Fruit fly (Drosophila melanogaster) whole organism, larva: Measurements from ENCODE around the gene Duox.

Source experiments
- noc ChIP-seq: fragments of 200-800 bp; sonication (Bioruptor generic); optimal IDR thresholded peaks from 3 replicates; lab custom pipeline; 2019; ENCODE audit warnings: missing biosample characterization, mild to moderate bottlenecking, missing genetic modification characterization, moderate library complexity

Gene Duox

DNA sequence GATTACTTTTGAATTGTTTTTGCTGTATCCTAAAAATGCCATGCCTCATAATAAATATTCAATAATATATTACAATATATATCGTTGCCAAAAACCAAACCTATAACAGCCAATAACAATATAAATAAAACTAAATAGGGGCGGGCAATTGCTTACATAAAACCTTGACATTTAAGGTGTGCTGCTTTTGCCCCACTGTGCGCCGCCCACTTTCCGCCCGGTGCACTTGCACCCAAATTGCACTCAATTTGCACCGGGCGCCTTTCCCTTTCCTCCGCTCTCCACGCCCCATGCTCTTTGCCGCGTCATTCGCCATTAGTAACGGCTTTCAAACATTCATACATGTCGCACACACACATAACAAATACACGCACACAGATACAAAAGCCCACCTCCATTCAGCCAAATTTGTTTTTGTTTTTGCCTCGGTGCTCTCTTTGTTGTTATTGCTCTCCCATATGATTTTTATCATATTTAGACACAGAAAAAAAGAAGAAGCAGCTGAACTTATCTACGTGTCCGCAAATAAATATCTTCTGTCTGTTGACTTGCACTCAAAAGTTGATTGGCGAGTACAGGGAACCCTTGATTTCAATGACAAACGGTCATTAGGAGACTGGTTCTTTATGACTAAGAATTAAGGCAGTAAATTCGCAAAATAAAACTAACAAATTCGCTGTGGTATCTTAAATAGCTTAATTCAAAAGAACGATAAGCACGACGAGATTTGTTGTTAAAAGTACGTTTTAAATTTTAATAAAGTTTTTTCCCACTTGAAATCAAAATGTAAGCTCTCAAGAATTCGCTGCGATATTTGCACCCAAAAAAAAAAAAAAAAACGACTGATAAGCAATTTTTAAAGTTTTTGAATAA is 28.1 kb upstream of the Duox start:
- peak; percentile 62 for TF ChIP-seq noc (tag; lab: Kevin White, UChicago)

DNA sequence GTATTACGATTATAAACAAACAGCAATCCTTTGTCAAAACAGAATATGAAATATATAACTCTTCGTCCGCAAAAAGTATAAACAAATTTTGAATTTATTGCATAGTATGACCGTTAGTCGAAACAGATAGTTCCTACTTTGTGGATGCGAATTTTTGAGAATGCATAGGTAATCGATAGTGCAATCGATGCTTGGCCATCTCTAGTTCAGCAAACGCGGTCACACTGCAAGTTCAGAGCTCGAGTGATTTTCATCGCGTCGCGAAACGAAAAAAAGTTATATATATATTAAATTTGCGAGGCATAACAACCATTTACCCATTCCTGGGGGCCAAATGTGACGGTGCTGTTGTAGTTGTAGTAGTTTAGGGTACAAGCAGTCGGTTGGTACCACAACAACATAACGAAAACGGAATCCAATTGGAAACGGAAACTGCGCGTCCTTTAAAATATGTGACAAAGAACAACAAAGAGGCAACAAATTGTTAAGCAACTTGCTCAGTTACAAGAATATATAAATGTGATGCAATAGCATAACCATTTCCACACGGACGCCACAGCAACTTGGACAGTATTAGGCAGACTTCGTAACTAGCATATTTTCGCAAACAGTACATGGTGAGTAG is 27.0 kb upstream of the Duox start, which contains the start of gene CG2991:
Gene CG2991 (plus strand): TSS at position 205 of the 625 bp plus-strand sequence.
- peak; percentile 21 for TF ChIP-seq noc (tag; lab: Kevin White, UChicago)

DNA sequence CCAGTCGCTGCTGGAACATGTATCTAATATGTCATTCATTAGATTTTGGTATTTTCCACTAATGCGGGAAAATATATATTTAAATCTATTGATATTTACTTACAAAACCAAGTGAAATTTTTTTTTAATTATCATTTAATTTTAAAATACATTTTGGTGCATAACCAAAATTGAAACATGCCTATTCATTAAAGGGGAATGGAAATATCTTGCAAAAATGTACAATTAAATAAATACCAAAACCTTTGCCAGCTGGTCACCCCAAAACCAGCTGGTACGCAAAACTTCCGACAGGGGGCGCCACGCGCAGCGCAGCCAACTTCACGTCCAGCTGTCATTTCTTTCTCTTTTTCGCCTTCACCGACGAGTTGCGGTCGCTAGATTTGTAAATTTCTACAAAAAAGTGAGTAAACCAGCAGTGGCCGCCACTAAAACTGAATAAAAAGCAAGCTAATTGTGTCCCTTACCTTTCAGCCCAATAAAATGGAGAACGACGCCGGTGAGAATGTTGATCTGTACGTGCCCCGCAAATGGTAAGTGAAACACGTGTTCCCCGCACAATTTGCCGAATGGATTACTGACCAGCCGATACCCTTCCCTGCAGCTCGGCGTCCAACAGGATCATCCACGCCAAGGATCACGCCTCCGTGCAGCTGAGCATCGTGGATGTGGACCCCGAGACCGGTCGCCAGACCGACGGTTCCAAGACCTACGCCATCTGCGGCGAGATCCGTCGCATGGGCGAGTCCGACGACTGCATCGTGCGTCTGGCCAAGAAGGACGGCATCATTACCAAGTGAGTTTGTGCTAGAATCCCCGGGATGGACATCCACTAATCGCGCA is 25.9 kb upstream of the Duox start, which contains the start of the genes CG3104 and RpS21:
Gene CG3104 (minus strand): TSS at position 6 of the 843 bp plus-strand sequence.
Gene RpS21 (plus strand): TSS at position 298 of the 843 bp plus-strand sequence.
- peak; percentile 42 for TF ChIP-seq noc (tag; lab: Kevin White, UChicago)

DNA sequence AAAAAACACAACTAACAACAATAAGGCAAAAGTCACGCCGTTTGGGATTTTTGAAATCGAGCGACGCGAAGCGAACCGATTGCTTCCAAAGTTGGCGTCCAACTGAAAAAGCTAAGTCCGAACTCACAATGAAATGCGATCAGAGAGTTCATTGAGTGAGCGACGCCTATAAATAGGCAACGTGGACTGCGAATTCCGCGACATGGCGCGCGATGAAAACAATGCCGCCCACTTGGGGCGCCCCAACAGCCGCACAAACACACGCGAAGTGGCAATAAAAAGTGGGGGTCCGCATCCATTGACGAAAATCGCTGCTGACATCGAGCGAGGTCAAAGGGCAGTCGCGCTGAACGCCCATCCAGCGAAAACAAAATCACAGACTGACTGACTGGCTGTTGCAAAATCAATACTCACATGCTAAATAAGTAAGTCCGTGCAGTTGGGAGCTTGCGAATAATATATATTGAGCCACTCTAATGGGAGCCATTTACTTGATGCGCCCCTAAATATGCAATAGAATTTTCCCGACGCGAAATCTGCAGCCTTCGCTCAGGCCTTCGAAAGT is 25.2 kb upstream of the Duox start:
- TF ChIP-seq noc (tag; lab: Kevin White, UChicago): no peak

DNA sequence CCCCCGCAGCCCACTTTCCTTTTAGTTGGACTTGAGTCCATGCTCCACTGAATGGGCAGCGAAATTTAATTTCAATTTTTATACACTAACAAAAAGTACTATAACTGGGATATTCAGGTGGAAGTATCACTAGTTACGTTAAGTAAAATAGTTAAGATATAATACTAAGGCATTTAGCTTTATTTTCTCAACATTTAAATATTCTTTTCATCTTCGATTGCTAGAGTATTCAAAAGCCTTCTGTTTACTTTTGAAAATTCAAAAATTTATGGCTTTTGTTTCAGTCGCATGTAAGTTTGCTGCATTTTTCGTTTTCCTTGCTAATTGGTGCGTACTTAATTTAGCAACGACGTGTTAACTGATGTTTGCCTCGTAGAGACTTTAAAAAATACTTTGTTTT is 21.5 kb upstream of the Duox start:
- TF ChIP-seq noc (tag; lab: Kevin White, UChicago): no peak

DNA sequence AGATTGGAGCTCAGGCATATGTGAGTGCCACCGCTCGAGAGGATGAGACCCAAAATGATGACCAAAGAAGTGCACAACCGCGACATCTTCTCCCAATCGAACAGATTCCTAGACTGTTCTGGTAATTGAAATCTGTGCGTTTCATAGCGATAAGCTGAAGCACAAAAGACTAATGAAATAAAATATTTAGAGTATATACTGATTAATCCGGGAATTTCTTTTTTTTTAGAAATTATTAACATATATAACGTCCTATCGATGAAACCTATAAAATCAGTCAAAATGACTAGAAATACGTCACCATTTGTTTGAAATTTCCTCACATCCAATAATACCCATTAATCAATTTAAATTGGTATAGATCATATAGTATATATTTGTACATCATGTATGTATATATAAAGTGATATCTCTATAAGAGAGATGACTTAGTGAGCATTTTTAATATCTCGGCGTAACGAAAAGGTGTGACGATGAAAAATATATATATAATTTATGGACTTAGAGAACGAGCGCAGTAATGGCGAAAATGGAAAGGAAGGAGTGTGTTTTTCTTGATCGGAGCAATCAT is 17.1 kb upstream of the Duox start, which contains the start of the genes CG3117 and CG2983:
Gene CG3117 (minus strand): TSS at position 101 of the 571 bp plus-strand sequence.
Gene CG2983 (plus strand): TSS at position 521 of the 571 bp plus-strand sequence.
- no peak for TF ChIP-seq noc (tag; lab: Kevin White, UChicago)

DNA sequence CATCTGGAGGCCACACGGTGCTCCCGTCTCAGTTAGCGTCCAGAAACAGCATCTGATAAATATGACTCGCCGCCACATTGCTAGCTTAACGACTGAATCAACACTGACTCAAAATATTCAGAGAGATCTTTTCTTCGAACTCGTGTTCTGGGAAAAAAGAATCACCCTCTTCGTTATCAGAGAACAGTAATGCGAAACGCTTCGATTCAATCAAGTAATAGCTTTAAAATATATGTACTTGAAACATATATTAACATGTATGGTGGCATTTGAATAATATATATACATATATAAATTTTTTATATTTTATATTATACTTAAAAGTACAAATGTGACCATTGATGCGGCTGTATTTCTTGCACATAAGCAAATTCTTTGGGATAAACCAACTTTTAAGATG is 15.6 kb upstream of the Duox start, which contains the start of gene CG18557:
Gene CG18557 (minus strand): TSS at position 101 of the 400 bp plus-strand sequence.
- no peak for TF ChIP-seq noc (tag; lab: Kevin White, UChicago)

DNA sequence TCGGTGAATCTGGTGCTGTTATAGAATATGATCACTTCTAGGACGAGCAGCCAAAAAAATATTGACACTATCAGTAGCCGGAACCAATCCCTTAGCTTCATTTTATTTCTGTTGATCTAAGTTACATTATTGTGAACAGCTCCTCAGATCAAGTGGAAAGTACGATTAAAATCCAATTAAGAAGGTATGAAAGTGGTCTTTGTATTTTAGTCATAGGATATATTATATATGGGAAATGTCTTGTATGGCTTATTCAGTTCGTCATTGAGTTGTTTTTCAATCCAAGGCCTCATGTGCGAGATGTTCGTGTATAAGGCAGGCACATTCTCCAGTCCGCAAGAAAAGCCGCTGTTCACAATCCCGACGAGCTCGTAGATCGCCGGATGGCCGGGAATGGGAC is 14.4 kb upstream of the Duox start, which contains the start of gene CG18558:
Gene CG18558 (minus strand): TSS at position 101 of the 400 bp plus-strand sequence.
- no peak for TF ChIP-seq noc (tag; lab: Kevin White, UChicago)

DNA sequence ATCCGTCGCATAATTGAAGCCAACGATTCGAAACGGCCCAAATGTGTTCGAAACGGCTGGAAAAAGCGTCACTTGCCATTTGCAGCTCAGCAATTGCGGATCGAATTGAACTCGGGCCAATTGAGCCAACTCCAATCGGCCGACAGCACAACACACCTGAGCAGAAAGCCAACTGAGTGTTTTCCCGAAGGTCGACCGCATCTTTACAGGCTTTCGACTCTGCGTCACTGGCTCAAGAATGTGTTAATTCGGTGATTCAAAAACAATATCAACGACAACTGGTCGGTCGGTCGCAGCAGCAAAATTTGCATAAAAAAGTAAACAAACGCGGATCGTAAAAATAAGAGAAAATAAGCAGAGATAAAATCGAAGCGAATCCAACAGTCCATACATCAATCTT is 10.3 kb upstream of the Duox start:
- TF ChIP-seq noc (tag; lab: Kevin White, UChicago): no peak

DNA sequence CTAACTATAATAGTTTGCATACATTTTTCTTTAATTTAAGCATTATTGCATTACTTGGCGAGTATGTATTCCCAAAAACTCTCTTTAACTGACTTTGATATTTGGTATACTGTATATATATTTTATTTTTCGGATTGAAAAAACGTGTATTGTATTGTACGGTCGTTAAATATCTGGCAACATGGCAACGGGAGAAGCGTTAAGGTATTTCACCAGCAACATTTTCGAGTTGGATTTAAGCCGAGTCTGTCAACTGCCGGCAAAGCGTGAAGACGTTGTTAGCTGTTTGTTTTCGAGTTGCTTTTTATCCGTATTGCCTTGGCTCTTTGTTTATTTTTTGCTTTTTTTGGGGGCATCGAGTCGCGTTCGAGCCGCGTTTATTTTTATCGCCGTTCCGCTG is 9.8 kb upstream of the Duox start, which contains the start of gene CG2975:
Gene CG2975 (plus strand): TSS at position 275 of the 400 bp plus-strand sequence.
- TF ChIP-seq noc (tag; lab: Kevin White, UChicago): no peak

DNA sequence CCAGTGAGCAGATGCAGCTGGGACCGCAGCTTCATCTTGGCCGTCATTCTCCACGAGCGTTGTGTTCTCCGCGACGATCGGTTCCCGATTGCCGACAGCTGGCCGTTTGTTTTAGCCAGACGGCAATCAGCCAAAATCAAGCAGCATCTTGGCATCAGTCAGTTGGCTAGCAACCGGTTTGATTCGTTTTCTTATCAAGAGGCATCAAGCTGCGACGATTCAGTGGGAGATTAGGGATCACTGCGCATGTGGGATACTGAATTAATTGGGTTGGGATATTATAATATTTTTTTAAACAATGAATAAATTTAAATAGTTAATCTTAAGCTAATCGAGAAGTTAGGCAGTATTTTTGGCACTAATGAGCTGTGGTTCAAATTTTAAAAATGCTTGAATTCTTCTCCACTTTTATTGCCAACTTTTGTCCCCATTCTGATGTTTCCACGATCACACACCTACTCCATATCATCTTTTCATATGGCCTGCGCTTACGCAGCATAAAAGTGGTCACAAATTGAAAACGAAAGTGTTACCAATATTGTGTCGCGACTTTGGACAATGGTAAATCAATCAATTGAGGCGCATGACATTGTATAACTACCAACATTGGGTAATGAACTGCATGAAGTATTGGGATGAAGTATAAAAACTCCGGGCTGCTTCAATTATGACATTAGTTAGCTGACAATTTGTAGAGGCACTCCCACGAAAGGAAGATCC is 7.9 kb upstream of the Duox start, which contains the start of the genes CG3119 and Cpr23B:
Gene CG3119 (minus strand): TSS at position 92 of the 720 bp plus-strand sequence.
Gene Cpr23B (plus strand): TSS at position 670 of the 720 bp plus-strand sequence.
- TF ChIP-seq noc (tag; lab: Kevin White, UChicago): no peak

DNA sequence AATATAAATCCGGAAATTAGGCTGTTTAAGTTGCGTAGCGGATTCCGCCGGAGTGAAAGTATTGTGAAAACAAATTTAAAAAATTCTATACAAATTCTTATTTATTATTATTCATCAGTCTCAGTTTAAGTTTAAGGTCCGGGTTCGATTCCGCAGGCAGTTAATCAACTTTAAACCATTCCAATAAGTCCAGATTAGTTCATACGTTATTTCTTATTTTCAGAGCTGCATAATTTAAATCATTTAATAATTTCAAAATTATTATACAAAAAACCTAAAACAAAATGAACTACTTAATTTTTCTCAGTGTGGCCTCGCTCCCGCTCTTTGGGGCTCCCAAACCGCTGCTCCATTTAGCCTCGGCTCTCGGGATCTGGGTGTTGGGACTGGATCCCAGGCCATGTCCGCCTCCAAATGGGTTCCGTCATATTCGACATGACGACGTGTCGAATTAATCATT is 323 bp upstream of the Duox start:
- peak; percentile 91 for TF ChIP-seq noc (tag; lab: Kevin White, UChicago)

DNA sequence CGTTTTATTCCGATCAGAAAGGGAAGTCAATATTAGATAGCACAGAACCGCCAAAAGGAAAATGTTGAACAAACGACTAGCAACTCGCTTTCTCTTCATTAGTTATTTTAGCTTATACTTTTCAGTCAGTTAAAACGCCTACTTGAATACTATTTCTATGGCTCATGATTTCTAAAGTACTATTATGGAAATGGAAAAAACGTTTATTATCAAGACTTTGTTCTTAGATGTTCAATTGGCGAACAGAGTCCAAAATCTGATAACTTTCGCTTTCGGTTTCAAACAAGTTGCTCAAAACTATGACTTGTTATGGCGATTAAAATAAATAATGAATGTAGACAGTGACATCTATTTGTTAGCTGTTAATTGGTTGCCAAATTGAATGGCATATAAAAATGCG is 4.6 kb downstream of the Duox start, which contains the start of gene CG3123:
Gene CG3123 (minus strand): TSS at position 101 of the 400 bp plus-strand sequence.
- TF ChIP-seq noc (tag; lab: Kevin White, UChicago): no peak
